ENCODE assay signal across 5 fruit fly cellular contexts in the genomic region with DNA sequence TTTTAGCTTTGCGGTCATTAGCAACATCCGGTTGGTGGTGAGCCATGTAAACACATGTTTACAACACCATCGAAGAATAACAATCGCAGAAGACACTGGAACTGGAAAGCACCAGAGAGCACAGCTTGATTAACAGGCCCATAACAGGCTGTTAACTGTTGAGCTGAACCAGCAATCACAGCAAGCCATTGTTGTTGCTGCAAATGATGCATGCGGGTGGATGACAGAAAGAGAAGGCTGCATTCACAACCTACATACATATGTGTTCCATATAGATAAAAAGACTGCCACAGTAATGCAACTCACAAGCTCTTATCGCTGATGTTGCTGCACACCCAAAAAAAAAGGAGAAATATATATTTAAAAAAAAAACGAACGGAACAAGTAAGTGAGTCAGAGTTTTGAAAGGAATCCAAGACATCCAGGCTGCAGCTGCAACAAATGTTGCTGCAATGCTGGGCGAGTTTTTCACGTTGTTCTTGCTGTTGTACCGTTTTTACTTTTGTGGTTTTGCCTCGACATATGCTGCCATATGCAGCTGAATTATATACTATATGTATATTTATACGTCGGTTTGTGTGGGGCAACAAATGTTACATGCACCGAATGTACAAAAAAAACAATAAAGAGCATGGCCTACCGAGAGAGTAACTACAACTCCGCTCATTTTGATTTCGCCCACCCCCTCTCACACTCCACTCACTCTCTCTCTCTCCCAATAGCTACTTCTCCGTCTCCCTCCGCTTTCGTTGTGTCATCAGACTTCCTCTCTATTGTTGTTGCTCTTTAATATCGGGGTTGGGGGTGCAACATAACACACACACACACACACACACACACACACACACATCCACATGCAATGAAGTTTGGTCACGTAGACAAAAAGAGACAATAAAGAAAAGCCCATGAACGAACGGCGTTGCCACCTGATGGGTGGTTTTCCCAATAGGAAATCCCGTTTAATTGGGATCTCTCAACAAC.
TF ChIP-seq lines count a peak whose summit lies in the region.

No protein-coding gene starts in this region.

- TF ChIP-seq CTCF in whole organism, embryonic (GFP tag; optimal IDR thresholded peaks at IDR 0.05; lab: Kevin White, UChicago): no peak

TF ChIP-seq in whole organism, adult, 20 proteins besides CTCF, POLR2A, EP300 and RAD21:
- TF ChIP-seq Mnt (GFP tag; optimal IDR thresholded peaks at IDR 0.05; lab: Kevin White, UChicago): no peak
- no peak for TF ChIP-seq CG12768 (GFP tag; optimal IDR thresholded peaks at IDR 0.05; lab: Kevin White, UChicago)
- peak; percentile 29 for TF ChIP-seq tj (GFP tag; optimal IDR thresholded peaks at IDR 0.05; lab: Kevin White, UChicago)

TF ChIP-seq in whole organism, embryonic, 481 proteins besides CTCF, POLR2A, EP300 and RAD21 (continues in another document):
- TF ChIP-seq scrt (GFP tag; optimal IDR thresholded peaks at IDR 0.05; lab: Kevin White, UChicago): peak; percentile 51
- no peak for TF ChIP-seq CG12769 (tag; optimal IDR thresholded peaks at IDR 0.05; lab: Kevin White, UChicago)
- TF ChIP-seq dmrt99B (tag; optimal IDR thresholded peaks at IDR 0.05; lab: Kevin White, UChicago): peak; percentile 4
- TF ChIP-seq hth (optimal IDR thresholded peaks at IDR 0.05; lab: Kevin White, UChicago): no peak
- no peak for TF ChIP-seq CG31365 (tag; optimal IDR thresholded peaks at IDR 0.05; lab: Kevin White, UChicago)
- no peak for TF ChIP-seq disco-r (GFP tag; optimal IDR thresholded peaks at IDR 0.05; lab: Kevin White, UChicago)
- no peak for TF ChIP-seq CG3847 (GFP tag; IDR thresholded peaks at IDR 0.05; lab: Robert Waterston, UW)
- TF ChIP-seq nmo (GFP tag; optimal IDR thresholded peaks at IDR 0.05; lab: Kevin White, UChicago): no peak
- no peak for TF ChIP-seq CG10147 (GFP tag; optimal IDR thresholded peaks at IDR 0.05; lab: Kevin White, UChicago)
- TF ChIP-seq Rx (GFP tag; IDR thresholded peaks at IDR 0.05; lab: Robert Waterston, UW): no peak
- TF ChIP-seq CG7987 (GFP tag; optimal IDR thresholded peaks at IDR 0.05; lab: Kevin White, UChicago): peak; percentile 46
- no peak for TF ChIP-seq CG2129 (GFP tag; IDR thresholded peaks at IDR 0.05; lab: Robert Waterston, UW; ENCODE audit: partially characterized antibody)
- peak; percentile 26 for TF ChIP-seq CG1529 (GFP tag; optimal IDR thresholded peaks at IDR 0.05; lab: Kevin White, UChicago)
- TF ChIP-seq yki (optimal IDR thresholded peaks at IDR 0.05; lab: Kevin White, UChicago): peak; percentile 91
- TF ChIP-seq CG32532 (GFP tag; IDR thresholded peaks at IDR 0.05; lab: Robert Waterston, UW): 0 out of 2 replicates have a peak, but pooled peaks have one; percentile 21
- peak; percentile 94 for TF ChIP-seq twi (tag; optimal IDR thresholded peaks at IDR 0.05; lab: Kevin White, UChicago)
- peak; percentile 8 for TF ChIP-seq trem (tag; optimal IDR thresholded peaks at IDR 0.05; lab: Kevin White, UChicago)
- TF ChIP-seq sens-2 (GFP tag; IDR thresholded peaks at IDR 0.05; lab: Robert Waterston, UW): peak; percentile 60
- TF ChIP-seq CG17612 (GFP tag; IDR thresholded peaks at IDR 0.05; lab: Robert Waterston, UW): no peak

TF ChIP-seq in whole organism, prepupa, 60 proteins besides CTCF, POLR2A, EP300 and RAD21 (continues in another document):
- TF ChIP-seq CG6854 (GFP tag; optimal IDR thresholded peaks at IDR 0.05; lab: Kevin White, UChicago): peak; percentile 8
- TF ChIP-seq net (GFP tag; optimal IDR thresholded peaks at IDR 0.05; lab: Kevin White, UChicago): peak; percentile 5
- TF ChIP-seq CG11762 (GFP tag; optimal IDR thresholded peaks at IDR 0.05; lab: Kevin White, UChicago; ENCODE audit: insufficient read depth): no peak
- TF ChIP-seq Ets96B (tag; optimal IDR thresholded peaks at IDR 0.05; lab: Kevin White, UChicago): peak; percentile 23
- peak; percentile 8 for TF ChIP-seq vri (GFP tag; optimal IDR thresholded peaks at IDR 0.05; lab: Kevin White, UChicago)
- no peak for TF ChIP-seq Sox14 (GFP tag; optimal IDR thresholded peaks at IDR 0.05; lab: Kevin White, UChicago)
- peak; percentile 16 for TF ChIP-seq CG3919 (GFP tag; optimal IDR thresholded peaks at IDR 0.05; lab: Kevin White, UChicago)
- no peak for TF ChIP-seq CG8632 (GFP tag; optimal IDR thresholded peaks at IDR 0.05; lab: Kevin White, UChicago)
- TF ChIP-seq CG6808 (GFP tag; optimal IDR thresholded peaks at IDR 0.05; lab: Kevin White, UChicago): peak; percentile 43
- no peak for TF ChIP-seq dac (GFP tag; optimal IDR thresholded peaks at IDR 0.05; lab: Kevin White, UChicago)
- TF ChIP-seq Lpt (GFP tag; optimal IDR thresholded peaks at IDR 0.05; lab: Kevin White, UChicago): peak; percentile 64
- TF ChIP-seq ss (GFP tag; optimal IDR thresholded peaks at IDR 0.05; lab: Kevin White, UChicago): peak; percentile 40 to 57
- TF ChIP-seq eg (GFP tag; IDR thresholded peaks at IDR 0.05; lab: Robert Waterston, UW): 0 out of 3 replicates have a peak, but pooled peaks have one; percentile 29
- TF ChIP-seq CG9139 (GFP tag; optimal IDR thresholded peaks at IDR 0.05; lab: Kevin White, UChicago): peak; percentile 24
- TF ChIP-seq lz (GFP tag; optimal IDR thresholded peaks at IDR 0.05; lab: Kevin White, UChicago): no peak
- peak; percentile 75 for TF ChIP-seq Eip78C (GFP tag; lab: Kevin White, UChicago)
- TF ChIP-seq Sox102F (GFP tag; optimal IDR thresholded peaks at IDR 0.05; lab: Kevin White, UChicago): peak; percentile 11
- peak; percentile 53; the same call in 1 of the 2 replicates for TF ChIP-seq CG15336 (GFP tag; IDR thresholded peaks at IDR 0.05; lab: Robert Waterston, UW)
- peak; percentile 73 for TF ChIP-seq dsx (GFP tag; optimal IDR thresholded peaks at IDR 0.05; lab: Kevin White, UChicago; ENCODE audit: poor library complexity, severe bottlenecking)

TF ChIP-seq in whole organism, pupa, 21 proteins besides CTCF, POLR2A, EP300 and RAD21:
- TF ChIP-seq CG14655 (GFP tag; optimal IDR thresholded peaks at IDR 0.05; lab: Kevin White, UChicago) (no peak), D1 (tag; optimal IDR thresholded peaks at IDR 0.05; lab: Kevin White, UChicago) (no peak), CG12605 (GFP tag; IDR thresholded peaks at IDR 0.05; lab: Robert Waterston, UW) (peak; percentile 42; the same call in 1 of the 2 replicates), CG34367 (tag; optimal IDR thresholded peaks at IDR 0.05; lab: Kevin White, UChicago) (no peak), Pif1B (GFP tag; optimal IDR thresholded peaks at IDR 0.05; lab: Kevin White, UChicago) (no peak), Pif1A (GFP tag; optimal IDR thresholded peaks at IDR 0.05; lab: Kevin White, UChicago) (peak; percentile 21), EcR (GFP tag; optimal IDR thresholded peaks at IDR 0.05; lab: Kevin White, UChicago) (peak; percentile 71), gl (tag; optimal IDR thresholded peaks at IDR 0.05; lab: Kevin White, UChicago) (no peak), Ets98B (GFP tag; IDR thresholded peaks at IDR 0.05; lab: Robert Waterston, UW) (peak; percentile 71), fd96Ca (GFP tag; IDR thresholded peaks at IDR 0.05; lab: Robert Waterston, UW) (peak; percentile 59; the same call in 2 of the 3 replicates), CG8301 (tag; optimal IDR thresholded peaks at IDR 0.05; lab: Kevin White, UChicago) (peak; percentile 2), CG10348 (GFP tag; IDR thresholded peaks at IDR 0.05; lab: Robert Waterston, UW) (no peak), CG17806 (tag; optimal IDR thresholded peaks at IDR 0.05; lab: Kevin White, UChicago) (no peak), CG13204 (GFP tag; optimal IDR thresholded peaks at IDR 0.05; lab: Kevin White, UChicago) (peak; percentile 10), CG32121 (GFP tag; IDR thresholded peaks at IDR 0.05; lab: Robert Waterston, UW) (peak; percentile 58), CG8159 (tag; optimal IDR thresholded peaks at IDR 0.05; lab: Kevin White, UChicago) (peak; percentile 17), CG15710 (tag; optimal IDR thresholded peaks at IDR 0.05; lab: Kevin White, UChicago) (no peak), rn (GFP tag; IDR thresholded peaks at IDR 0.05; lab: Robert Waterston, UW) (no peak), Snoo (tag; optimal IDR thresholded peaks at IDR 0.05; lab: Kevin White, UChicago) (no peak), CG9948 (tag; optimal IDR thresholded peaks at IDR 0.05; lab: Kevin White, UChicago) (no peak), CG4496 (GFP tag; IDR thresholded peaks at IDR 0.05; lab: Robert Waterston, UW) (peak; percentile 66; the same call in 2 of the 3 replicates)

TF ChIP-seq in whole organism, wandering third instar larva, 38 proteins besides CTCF, POLR2A, EP300 and RAD21:
- TF ChIP-seq Dfd (GFP tag; optimal IDR thresholded peaks at IDR 0.05; lab: Kevin White, UChicago): peak; percentile 23
- TF ChIP-seq CG32264 (GFP tag; optimal IDR thresholded peaks at IDR 0.05; lab: Kevin White, UChicago): no peak
- TF ChIP-seq dl (GFP tag; optimal IDR thresholded peaks at IDR 0.05; lab: Kevin White, UChicago; ENCODE audit: insufficient read depth in 1 of 2, partially characterized antibody in 2 of 2): peak in 1 of 2 experiments; percentile 79
- TF ChIP-seq psq (GFP tag; optimal IDR thresholded peaks at IDR 0.05; lab: Kevin White, UChicago): peak; percentile 23
- TF ChIP-seq Dif (GFP tag; optimal IDR thresholded peaks at IDR 0.05; lab: Kevin White, UChicago; ENCODE audit: partially characterized antibody): peak; percentile 72
- TF ChIP-seq woc (GFP tag; optimal IDR thresholded peaks at IDR 0.05; lab: Kevin White, UChicago): peak; percentile 2
- no peak for TF ChIP-seq rgr (GFP tag; optimal IDR thresholded peaks at IDR 0.05; lab: Kevin White, UChicago)
- TF ChIP-seq Jra (GFP tag; optimal IDR thresholded peaks at IDR 0.05; lab: Kevin White, UChicago): no peak
- peak; percentile 45 for TF ChIP-seq sage (GFP tag; optimal IDR thresholded peaks at IDR 0.05; lab: Kevin White, UChicago)
- TF ChIP-seq Vsx2 (GFP tag; optimal IDR thresholded peaks at IDR 0.05; lab: Kevin White, UChicago; ENCODE audit: partially characterized antibody): peak; percentile 11
- TF ChIP-seq Rel (GFP tag; optimal IDR thresholded peaks at IDR 0.05; lab: Kevin White, UChicago): no peak
- peak; percentile 0 for TF ChIP-seq Rel (tag; optimal IDR thresholded peaks at IDR 0.05; lab: Kevin White, UChicago)
- TF ChIP-seq ey (GFP tag; optimal IDR thresholded peaks at IDR 0.05; lab: Kevin White, UChicago): no peak
- TF ChIP-seq Myc (optimal IDR thresholded peaks at IDR 0.05; lab: Kevin White, UChicago): no peak
- TF ChIP-seq Hr83 (GFP tag; optimal IDR thresholded peaks at IDR 0.05; lab: Kevin White, UChicago; ENCODE audit: poor library complexity, severe bottlenecking): no peak
- no peak for TF ChIP-seq Hr78 (GFP tag; optimal IDR thresholded peaks at IDR 0.05; lab: Kevin White, UChicago)
- TF ChIP-seq HLH106 (tag; optimal IDR thresholded peaks at IDR 0.05; lab: Kevin White, UChicago): no peak
